Worm (Caenorhabditis elegans) whole organism, L2 larva: Measurements from ENCODE around the gene clec-252.

Experiments used
- F13H6.1 ChIP-seq: sonication (generic microtip); optimal IDR thresholded peaks from 2 replicates; lab custom pipeline; 2016; ENCODE audit warnings: missing genetic modification characterization, missing compliant biosample characterization
- lin-13 ChIP-seq: fragments of 150-350 bp; optimal IDR thresholded peaks from 2 replicates; lab custom pipeline; 2014; ENCODE audit warnings: missing biosample characterization, missing genetic modification reagents, missing genetic modification characterization
- mdl-1 ChIP-seq, 2 experiments: fragments of 150-350 bp in 1 of 2; sonication (generic microtip) in 1 of 2; optimal IDR thresholded peaks; 2 replicates each; lab custom pipeline; 2017; ENCODE audit warnings: missing biosample characterization in 2 of 2, missing genetic modification characterization in 2 of 2
- nhr-237 ChIP-seq: fragments of 150-350 bp; optimal IDR thresholded peaks from 2 replicates; lab custom pipeline; 2014; ENCODE audit warnings: missing biosample characterization, missing genetic modification characterization
- sma-3 ChIP-seq: sonication (generic microtip); optimal IDR thresholded peaks from 2 replicates; lab custom pipeline; 2016; ENCODE audit warnings: missing genetic modification reagents, missing genetic modification characterization, missing compliant biosample characterization
- unc-39 ChIP-seq: fragments of 150-350 bp; optimal IDR thresholded peaks from 2 replicates; lab custom pipeline; 2014; ENCODE audit warnings: missing biosample characterization, missing genetic modification characterization

ce11 chrV:18731579-18732041, 17.0 kb downstream of the clec-252 start, which contains the start of the genes asp-18 and scl-19:
- no peak for TF ChIP-seq nhr-237 (tag; lab: Kevin White, UChicago)
- TF ChIP-seq mdl-1 (tag; optimal IDR thresholded peaks at IDR 0.05; lab: Kevin White, UChicago) = no peak
- TF ChIP-seq F13H6.1 (tag; lab: Kevin White, UChicago) = no peak
- TF ChIP-seq sma-3 = no peak
- no peak for TF ChIP-seq lin-13
- no peak for TF ChIP-seq unc-39 (tag; lab: Kevin White, UChicago)
